Worm (Caenorhabditis elegans): Measurements from ENCODE around the gene elmd-1.

The elmd-1 gene

DNA sequence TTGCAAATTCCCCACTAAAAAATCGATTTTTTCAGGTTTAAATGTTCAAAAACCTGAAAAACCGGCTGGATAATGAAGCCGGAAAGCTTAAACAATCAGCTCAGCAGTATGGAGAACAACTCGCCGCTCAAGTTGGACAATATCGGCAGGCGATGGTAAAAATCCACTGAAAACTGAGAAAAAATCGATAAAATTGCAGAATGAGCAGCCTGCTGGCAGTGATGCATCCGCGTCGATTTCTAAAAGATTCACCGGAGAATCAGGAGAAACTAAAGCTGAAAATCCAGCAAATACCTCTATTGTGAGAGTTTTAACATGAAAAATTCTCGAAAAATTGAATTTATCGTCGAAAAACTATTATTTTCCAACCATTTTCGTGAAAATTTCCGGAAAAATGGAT lies 15.8 kb downstream of the elmd-1 start, which contains the start of gene golg-4:
Gene golg-4, plus strand, starts transcription at position 34 of the 400 bp plus-strand sequence.
- no peak for TF ChIP-seq efl-1 (optimal IDR thresholded peaks at IDR 0.05)
- TF ChIP-seq efl-1 (GFP tag; optimal IDR thresholded peaks at IDR 0.05 in 1 of 2), result peak in 1 of 2 experiments; percentile 33
- TF ChIP-seq pag-3 (tag; optimal IDR thresholded peaks at IDR 0.05; ENCODE audit: borderline replicate concordance, insufficient read depth), result no peak

DNA sequence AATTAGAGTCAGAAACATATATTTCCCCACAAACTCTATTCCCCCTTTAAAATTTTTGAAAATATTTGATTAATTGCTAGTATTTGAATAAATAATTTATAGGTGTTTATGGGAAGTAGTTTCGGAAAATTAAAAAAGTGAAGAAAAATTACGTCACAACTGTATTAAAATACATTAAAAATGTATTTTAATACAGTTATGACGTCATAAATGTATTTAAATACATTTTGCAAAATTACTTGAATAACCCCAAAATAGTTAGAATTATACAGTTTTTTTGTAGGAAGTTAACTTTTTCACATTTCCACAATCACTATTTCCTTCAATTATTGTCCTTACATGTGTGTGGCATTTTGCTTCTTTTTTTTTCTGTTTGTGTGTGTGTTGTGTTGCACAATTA lies 23.7 kb downstream of the elmd-1 start:
- TF ChIP-seq snpc-4 (tag; optimal IDR thresholded peaks at IDR 0.05) (no peak), C16A3.4 (tag; optimal IDR thresholded peaks at IDR 0.05) (no peak), ceh-63 (GFP tag; optimal IDR thresholded peaks at IDR 0.05) (no peak), nhr-84 (tag; optimal IDR thresholded peaks at IDR 0.05) (no peak), hlh-17 (GFP tag; optimal IDR thresholded peaks at IDR 0.05; ENCODE audit: borderline replicate concordance) (no peak), irx-1 (tag; optimal IDR thresholded peaks at IDR 0.05) (no peak), aha-1 (tag; optimal IDR thresholded peaks at IDR 0.05) (no peak), xbp-1 (tag; optimal IDR thresholded peaks at IDR 0.05) (no peak), fkh-4 (tag; optimal IDR thresholded peaks at IDR 0.05; ENCODE audit: borderline replicate concordance) (no peak), tlp-1 (tag; optimal IDR thresholded peaks at IDR 0.05) (no peak), ceh-82 (tag; optimal IDR thresholded peaks at IDR 0.05) (no peak), hlh-4 (tag; optimal IDR thresholded peaks at IDR 0.05) (no peak), snu-23 (GFP tag; optimal IDR thresholded peaks at IDR 0.05) (no peak)

ce11 chrIII:3414412-3414811 lies 24.7 kb downstream of the elmd-1 start:
- TF ChIP-seq efl-1 (optimal IDR thresholded peaks at IDR 0.05), result no peak
- peak in 1 of 2 experiments; percentile 17 for TF ChIP-seq efl-1 (GFP tag; optimal IDR thresholded peaks at IDR 0.05 in 1 of 2)
- no peak for TF ChIP-seq ceh-88 (GFP tag; IDR thresholded peaks at IDR 0.05)

- TF ChIP-seq isw-1 (GFP tag; IDR thresholded peaks at IDR 0.05) (no peak), xbp-1 (tag; optimal IDR thresholded peaks at IDR 0.05) (no peak), C16A3.4 (tag; optimal IDR thresholded peaks at IDR 0.05) (no peak), nhr-85 (tag) (no peak), alr-1 (tag; optimal IDR thresholded peaks at IDR 0.05; ENCODE audit: borderline replicate concordance) (no peak), nhr-77 (tag; optimal IDR thresholded peaks at IDR 0.05) (no peak), sup-37 (GFP tag; optimal IDR thresholded peaks at IDR 0.05) (no peak), skn-1 (tag; optimal IDR thresholded peaks at IDR 0.05) (no peak), ets-5 (GFP tag; IDR thresholded peaks at IDR 0.05) (no peak), lin-39 (tag; optimal IDR thresholded peaks at IDR 0.05) (no peak), lin-14 (GFP tag; optimal IDR thresholded peaks at IDR 0.05) (no peak)
Observed at ce11 chrIII:3417453-3417852, 27.7 kb downstream of the elmd-1 start.

DNA sequence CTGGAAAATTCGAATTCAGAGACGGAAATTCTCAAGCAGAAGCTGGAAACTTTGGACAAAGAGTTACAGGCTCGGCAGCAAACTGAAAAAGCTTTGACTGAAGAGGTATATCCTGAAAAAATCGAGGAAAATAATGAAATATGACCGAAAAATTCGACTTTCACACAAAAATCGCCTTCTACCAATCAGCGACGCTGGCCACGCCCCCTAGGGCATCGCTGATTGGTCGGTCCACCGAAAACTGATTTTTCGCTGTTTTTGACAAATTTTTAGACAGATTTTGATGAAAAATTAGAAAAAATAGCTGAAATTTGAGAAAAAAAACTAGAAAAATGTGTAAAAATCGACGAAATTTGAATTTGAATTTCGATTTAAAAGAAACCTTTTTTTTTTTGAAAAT lies 29.2 kb downstream of the elmd-1 start:
- TF ChIP-seq ztf-11 (tag; optimal IDR thresholded peaks at IDR 0.05) (no peak), zag-1 (tag; optimal IDR thresholded peaks at IDR 0.05) (no peak), rnt-1 (tag; optimal IDR thresholded peaks at IDR 0.05) (no peak), C04F5.9 (tag; optimal IDR thresholded peaks at IDR 0.05) (no peak), fkh-4 (tag; optimal IDR thresholded peaks at IDR 0.05; ENCODE audit: borderline replicate concordance) (no peak), elt-3 (tag; optimal IDR thresholded peaks at IDR 0.05) (no peak), vab-15 (tag; optimal IDR thresholded peaks at IDR 0.05) (no peak), nhr-77 (tag; optimal IDR thresholded peaks at IDR 0.05) (no peak), blmp-1 (tag; optimal IDR thresholded peaks at IDR 0.05) (no peak), nhr-85 (tag) (no peak), jun-1 (tag; optimal IDR thresholded peaks at IDR 0.05) (no peak), F16B12.6 (tag; optimal IDR thresholded peaks at IDR 0.05) (no peak), ceh-82 (tag; optimal IDR thresholded peaks at IDR 0.05) (no peak)
